Worm (Caenorhabditis elegans) whole organism, L1 larva: ENCODE results near the gene Y47D3B.12.

Source experiments
- C16A3.4 ChIP-seq: fragments of 150-350 bp; optimal IDR thresholded peaks from 2 replicates; lab custom pipeline; 2014; ENCODE audit warnings: missing biosample characterization, missing genetic modification characterization
- Y116A8C.19 ChIP-seq: sonication (generic microtip); optimal IDR thresholded peaks from 2 replicates; lab custom pipeline; 2016; ENCODE audit warnings: missing compliant biosample characterization, missing genetic modification characterization, borderline replicate concordance
- aha-1 ChIP-seq: fragments of 150-350 bp; optimal IDR thresholded peaks from 2 replicates; lab custom pipeline; 2014; ENCODE audit warnings: missing biosample characterization, missing genetic modification characterization
- alr-1 ChIP-seq: fragments of 200-800 bp; sonication (Bioruptor generic); optimal IDR thresholded peaks from 2 replicates; lab custom pipeline; 2018; ENCODE audit warnings: borderline replicate concordance, mild to moderate bottlenecking, missing genetic modification characterization, missing compliant biosample characterization
- blmp-1 ChIP-seq: fragments of 150-350 bp; optimal IDR thresholded peaks from 2 replicates; lab custom pipeline; 2014; ENCODE audit warnings: missing biosample characterization, missing genetic modification characterization
- ceh-82 ChIP-seq, 3 experiments: fragments of 150-350 bp in 1 of 3; sonication (generic microtip) in 2 of 3; optimal IDR thresholded peaks; 2 replicates each; lab custom pipeline; 2014 to 2017; ENCODE audit warnings: missing biosample characterization in 3 of 3, missing genetic modification characterization in 3 of 3
- ceh-90 ChIP-seq: sonication (generic microtip); optimal IDR thresholded peaks from 2 replicates; lab custom pipeline; 2016; ENCODE audit warnings: missing genetic modification characterization, missing compliant biosample characterization
- dpl-1 ChIP-seq, 3 experiments: fragments of 150-350 bp in 2 of 3; sonication (generic microtip) in 1 of 3; optimal IDR thresholded peaks; 2 replicates each; lab custom pipeline; 2014 to 2017; ENCODE audit warnings: missing biosample characterization in 3 of 3, missing genetic modification characterization in 3 of 3, missing genetic modification reagents in 3 of 3
- efl-1 ChIP-seq, 4 experiments: fragments of 150-350 bp; optimal IDR thresholded peaks in 3 of 4; peaks in 1 of 4; 1 replicate in 1 of 4; 2 replicates in 3 of 4; lab custom pipeline; 2014; ENCODE audit warnings: missing biosample characterization in 2 of 4, missing genetic modification characterization in 2 of 4, missing genetic modification reagents in 2 of 4
- efl-3 ChIP-seq: fragments of 200-800 bp; sonication (Bioruptor generic); optimal IDR thresholded peaks from 2 replicates; lab custom pipeline; 2018; ENCODE audit warnings: mild to moderate bottlenecking, missing genetic modification characterization, missing compliant biosample characterization
- egl-27 ChIP-seq, 2 experiments: fragments of 150-350 bp in 1 of 2; sonication (generic microtip); optimal IDR thresholded peaks; 3 replicates each; lab custom pipeline; 2017 to 2018; ENCODE audit warnings: missing biosample characterization in 2 of 2, missing genetic modification characterization in 2 of 2, missing genetic modification reagents in 2 of 2
- elt-2 ChIP-seq: sonication (generic microtip); optimal IDR thresholded peaks from 2 replicates; lab custom pipeline; 2016; ENCODE audit warnings: missing genetic modification characterization, mild to moderate bottlenecking, inconsistent platforms, missing compliant biosample characterization, missing genetic modification reagents
- elt-3 ChIP-seq, 6 experiments: fragments of 150-350 bp in 1 of 6; sonication (generic microtip); optimal IDR thresholded peaks; 2 replicates each; lab custom pipeline; 2017 to 2018; ENCODE audit warnings: missing biosample characterization in 6 of 6, missing genetic modification characterization in 6 of 6, inconsistent platforms in 1 of 6
- fkh-8 ChIP-seq: sonication (generic microtip); optimal IDR thresholded peaks from 2 replicates; lab custom pipeline; 2016; ENCODE audit warnings: mild to moderate bottlenecking, missing genetic modification characterization, missing compliant biosample characterization
- hlh-17 ChIP-seq: fragments of 200-800 bp; sonication (Bioruptor generic); optimal IDR thresholded peaks from 2 replicates; lab custom pipeline; 2018; ENCODE audit warnings: missing genetic modification characterization, mild to moderate bottlenecking, missing compliant biosample characterization, moderate library complexity, borderline replicate concordance
- hpl-2 ChIP-seq: fragments of 150-350 bp; optimal IDR thresholded peaks from 2 replicates; lab custom pipeline; 2014; ENCODE audit warnings: missing biosample characterization, missing genetic modification reagents, missing genetic modification characterization
- lin-13 ChIP-seq: fragments of 150-350 bp; optimal IDR thresholded peaks from 2 replicates; lab custom pipeline; 2014; ENCODE audit warnings: missing biosample characterization, missing genetic modification reagents, missing genetic modification characterization
- lin-14 ChIP-seq: fragments of 200-800 bp; sonication (Bioruptor generic); optimal IDR thresholded peaks from 2 replicates; lab custom pipeline; 2018; ENCODE audit warnings: mild to moderate bottlenecking, missing genetic modification characterization, moderate library complexity, missing compliant biosample characterization
- lir-3 ChIP-seq: sonication (generic microtip); optimal IDR thresholded peaks from 2 replicates; lab custom pipeline; 2016; ENCODE audit warnings: mild to moderate bottlenecking, missing genetic modification characterization, moderate library complexity, missing compliant biosample characterization; ENCODE audit not compliant: poor library complexity
- lsy-2 ChIP-seq, 2 experiments: fragments of 150-350 bp; optimal IDR thresholded peaks; 2 replicates each; lab custom pipeline; 2014; ENCODE audit warnings: missing biosample characterization in 2 of 2, missing genetic modification characterization in 2 of 2
- mep-1 ChIP-seq: fragments of 150-350 bp; optimal IDR thresholded peaks from 2 replicates; lab custom pipeline; 2014; ENCODE audit warnings: missing biosample characterization, missing genetic modification characterization
- nhr-12 ChIP-seq: sonication (generic microtip); optimal IDR thresholded peaks from 2 replicates; lab custom pipeline; 2017; ENCODE audit warnings: missing biosample characterization, missing genetic modification characterization
- nhr-20 ChIP-seq: sonication (generic microtip); optimal IDR thresholded peaks from 2 replicates; lab custom pipeline; 2016; ENCODE audit warnings: mild to moderate bottlenecking, missing genetic modification characterization, missing compliant biosample characterization
- nhr-237 ChIP-seq: fragments of 150-350 bp; optimal IDR thresholded peaks from 2 replicates; lab custom pipeline; 2014; ENCODE audit warnings: missing biosample characterization, missing genetic modification characterization
- nhr-90 ChIP-seq: sonication (generic microtip); optimal IDR thresholded peaks from 2 replicates; lab custom pipeline; 2016; ENCODE audit warnings: mild to moderate bottlenecking, missing genetic modification characterization, missing compliant biosample characterization; ENCODE audit not compliant: poor library complexity
- pag-3 ChIP-seq: sonication (generic microtip); optimal IDR thresholded peaks from 2 replicates; lab custom pipeline; 2017; ENCODE audit warnings: missing genetic modification characterization, mild to moderate bottlenecking, missing compliant biosample characterization, antibody characterized with exemption, borderline replicate concordance; ENCODE audit not compliant: insufficient read depth
- pqm-1 ChIP-seq: sonication (generic microtip); optimal IDR thresholded peaks from 3 replicates; lab custom pipeline; 2017; ENCODE audit warnings: missing biosample characterization, missing genetic modification characterization
- rnt-1 ChIP-seq: sonication (generic microtip); optimal IDR thresholded peaks from 2 replicates; lab custom pipeline; 2016; ENCODE audit warnings: mild to moderate bottlenecking, missing genetic modification characterization, moderate library complexity, missing compliant biosample characterization
- snpc-4 ChIP-seq: fragments of 150-350 bp; optimal IDR thresholded peaks from 2 replicates; lab custom pipeline; 2014; ENCODE audit warnings: missing biosample characterization, missing genetic modification characterization
- sup-37 ChIP-seq: fragments of 200-800 bp; sonication (Bioruptor generic); optimal IDR thresholded peaks from 2 replicates; lab custom pipeline; 2018; ENCODE audit warnings: mild to moderate bottlenecking, missing genetic modification characterization, missing compliant biosample characterization
- swsn-7 ChIP-seq: sonication (generic microtip); optimal IDR thresholded peaks from 2 replicates; lab custom pipeline; 2016; ENCODE audit warnings: missing genetic modification characterization, missing compliant biosample characterization
- tbx-2 ChIP-seq: sonication (generic microtip); optimal IDR thresholded peaks from 2 replicates; lab custom pipeline; 2016; ENCODE audit warnings: missing genetic modification characterization, missing compliant biosample characterization
- tlp-1 ChIP-seq: fragments of 150-350 bp; optimal IDR thresholded peaks from 2 replicates; lab custom pipeline; 2014; ENCODE audit warnings: missing biosample characterization, missing genetic modification characterization
- unc-130 ChIP-seq: fragments of 150-350 bp; optimal IDR thresholded peaks from 2 replicates; lab custom pipeline; 2017; ENCODE audit warnings: missing biosample characterization, missing genetic modification characterization, inconsistent platforms
- unc-62 ChIP-seq: fragments of 150-350 bp; optimal IDR thresholded peaks from 2 replicates; lab custom pipeline; 2014; ENCODE audit warnings: missing biosample characterization, missing genetic modification reagents, missing genetic modification characterization
- unc-98 ChIP-seq: fragments of 200-800 bp; sonication (Bioruptor generic); IDR thresholded peaks from 2 replicates; pipeline ENCODE4 v1.3.6; 2022; ENCODE audit warnings: missing genetic modification characterization, missing compliant biosample characterization
- vab-15 ChIP-seq: sonication (generic microtip); optimal IDR thresholded peaks from 2 replicates; lab custom pipeline; 2017; ENCODE audit warnings: missing genotype, mild to moderate bottlenecking, missing genetic modification characterization, missing compliant biosample characterization
- xbp-1 ChIP-seq: sonication (generic microtip); optimal IDR thresholded peaks from 2 replicates; lab custom pipeline; 2016; ENCODE audit warnings: missing genetic modification characterization, missing compliant biosample characterization
- zip-4 ChIP-seq: fragments of 200-800 bp; sonication (Bioruptor generic); optimal IDR thresholded peaks from 2 replicates; lab custom pipeline; 2018; ENCODE audit warnings: mild to moderate bottlenecking, missing genetic modification characterization, moderate library complexity, missing compliant biosample characterization
- ztf-4 ChIP-seq: fragments of 150-350 bp; optimal IDR thresholded peaks from 2 replicates; lab custom pipeline; 2014; ENCODE audit warnings: missing biosample characterization, missing genetic modification characterization

Gene Y47D3B.12

DNA sequence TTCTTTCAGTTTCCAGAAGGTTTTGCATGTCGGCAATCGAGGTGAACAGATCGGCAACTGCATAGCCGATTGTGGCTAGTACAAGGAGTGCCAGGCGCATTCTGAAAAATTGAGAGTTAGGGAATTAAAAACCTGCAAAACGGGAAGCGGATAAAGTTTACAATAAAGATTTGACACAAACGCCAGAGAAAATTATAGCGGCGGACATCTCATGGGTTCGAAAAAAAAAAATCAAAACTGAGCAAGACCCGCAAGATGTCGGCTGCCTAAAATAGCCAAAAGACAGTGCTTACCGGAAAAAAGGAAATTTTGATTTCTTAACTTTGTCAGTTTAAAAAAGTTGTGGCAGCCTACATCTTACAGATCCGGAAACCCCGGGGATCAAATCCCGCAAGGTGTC is 24.9 kb upstream of the Y47D3B.12 start, which contains the start of gene dpy-18:
Gene dpy-18 (minus strand): TSS at position 101 of the 400 bp plus-strand sequence.
- TF ChIP-seq hpl-2 (GFP tag; lab: Kevin White, UChicago) = no peak
- TF ChIP-seq pqm-1 (tag; lab: Kevin White, UChicago) = no peak
- no peak for TF ChIP-seq nhr-12
- TF ChIP-seq unc-98 (GFP tag; lab: Robert Waterston, UW) = no peak
- TF ChIP-seq unc-130 (tag; lab: Kevin White, UChicago) = no peak
- TF ChIP-seq elt-2 = no peak
- no peak for TF ChIP-seq tlp-1 (tag; lab: Kevin White, UChicago)
- TF ChIP-seq hlh-17 (GFP tag; lab: Kevin White, UChicago) = no peak
- TF ChIP-seq nhr-90 (tag; lab: Kevin White, UChicago) = no peak
- TF ChIP-seq tbx-2 (tag; lab: Kevin White, UChicago) = no peak
- TF ChIP-seq egl-27 (tag; optimal IDR thresholded peaks at IDR 0.05; lab: Kevin White, UChicago) = no peak
- no peak for TF ChIP-seq Y116A8C.19
- no peak for TF ChIP-seq efl-1 (optimal IDR thresholded peaks at IDR 0.05; lab: Kevin White, UChicago)
- TF ChIP-seq efl-1 (GFP tag; optimal IDR thresholded peaks at IDR 0.05 in 1 of 2; lab: Kevin White, UChicago) = no peak
- no peak for TF ChIP-seq C16A3.4 (tag; lab: Kevin White, UChicago)
- TF ChIP-seq unc-62 (GFP tag; lab: Kevin White, UChicago) = no peak
- no peak for TF ChIP-seq efl-3 (GFP tag; lab: Kevin White, UChicago)
- no peak for TF ChIP-seq fkh-8
- no peak for TF ChIP-seq dpl-1 (GFP tag; optimal IDR thresholded peaks at IDR 0.05; lab: Kevin White, UChicago)
- no peak for TF ChIP-seq alr-1 (tag; lab: Kevin White, UChicago)
- TF ChIP-seq aha-1 (tag; lab: Kevin White, UChicago) = no peak

DNA sequence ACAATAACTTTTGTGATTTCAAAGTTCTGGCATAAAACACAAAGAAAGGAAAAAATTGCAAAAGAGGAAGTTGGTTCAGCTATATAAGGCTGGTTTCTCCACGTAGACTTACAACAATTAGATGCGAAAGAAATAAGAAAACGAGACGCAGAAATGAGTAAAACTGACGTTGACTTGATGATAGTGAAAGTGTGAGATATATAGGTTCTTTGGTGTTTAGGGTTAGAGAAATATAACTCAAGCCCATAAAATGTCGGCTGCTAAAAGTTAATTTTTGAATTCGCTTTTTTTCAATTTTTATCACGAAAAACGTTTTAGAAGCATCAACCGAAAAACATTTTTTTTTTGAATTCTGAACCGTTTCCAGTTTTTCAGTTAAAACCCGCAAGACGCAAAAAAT is 24.4 kb upstream of the Y47D3B.12 start:
- TF ChIP-seq lin-13 (GFP tag; lab: Kevin White, UChicago) (no peak), blmp-1 (tag; lab: Kevin White, UChicago) (peak; percentile 88), lir-3 (tag; lab: Kevin White, UChicago) (no peak), fkh-8 (no peak), rnt-1 (no peak), egl-27 (tag; optimal IDR thresholded peaks at IDR 0.05; lab: Kevin White, UChicago) (no peak), sup-37 (no peak), snpc-4 (tag; lab: Kevin White, UChicago) (peak; percentile 74), nhr-237 (tag; lab: Kevin White, UChicago) (no peak), hlh-17 (GFP tag; lab: Kevin White, UChicago) (no peak), zip-4 (GFP tag; lab: Kevin White, UChicago) (no peak), pag-3 (tag; lab: Kevin White, UChicago) (no peak), vab-15 (tag; lab: Kevin White, UChicago) (no peak), swsn-7 (tag; lab: Kevin White, UChicago) (no peak), nhr-90 (tag; lab: Kevin White, UChicago) (no peak), aha-1 (tag; lab: Kevin White, UChicago) (no peak), ceh-90 (no peak), ztf-4 (tag; lab: Kevin White, UChicago) (no peak), elt-3 (tag; optimal IDR thresholded peaks at IDR 0.05; lab: Kevin White, UChicago) (no peak), efl-1 (optimal IDR thresholded peaks at IDR 0.05; lab: Kevin White, UChicago) (no peak), efl-1 (GFP tag; optimal IDR thresholded peaks at IDR 0.05 in 1 of 2; lab: Kevin White, UChicago) (peak in 1 of 2 experiments; percentile 32), lin-14 (GFP tag; lab: Kevin White, UChicago) (peak; percentile 17), lsy-2 (tag; optimal IDR thresholded peaks at IDR 0.05; lab: Kevin White, UChicago) (no peak), xbp-1 (peak; percentile 82)

DNA sequence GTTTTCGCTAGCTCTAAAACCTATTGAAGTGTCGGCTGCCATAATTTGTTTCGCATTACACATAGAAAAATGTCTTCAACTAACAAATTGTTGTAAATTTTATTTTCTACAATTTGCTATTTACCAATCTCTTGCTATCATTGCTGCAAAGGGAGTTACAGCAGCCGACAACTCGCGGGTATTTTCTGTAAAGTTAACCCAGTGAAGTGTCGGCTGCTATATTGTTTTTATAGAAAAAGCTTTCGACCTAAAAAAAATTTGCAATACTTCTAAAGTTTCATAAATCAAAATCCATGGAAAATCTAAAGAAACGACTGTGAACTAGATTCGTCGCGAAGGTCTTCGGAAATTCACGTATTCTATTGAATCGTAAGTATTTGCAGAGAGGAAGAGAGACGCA is 23.9 kb upstream of the Y47D3B.12 start:
- TF ChIP-seq lsy-2 (tag; optimal IDR thresholded peaks at IDR 0.05; lab: Kevin White, UChicago) = no peak
- TF ChIP-seq ceh-82 (tag; optimal IDR thresholded peaks at IDR 0.05; lab: Kevin White, UChicago) = no peak
- peak; percentile 27 for TF ChIP-seq blmp-1 (tag; lab: Kevin White, UChicago)
- TF ChIP-seq mep-1 = no peak
- TF ChIP-seq nhr-20 (tag; lab: Kevin White, UChicago) = no peak
- no peak for TF ChIP-seq sup-37
